Worm (Caenorhabditis elegans) whole organism, young adult: ENCODE measurements around the gene nol-6.

Source experiments
- K12H6.12 ChIP-seq: fragments of 200-800 bp; sonication (Bioruptor generic); optimal IDR thresholded peaks from 2 replicates; lab custom pipeline; 2018; ENCODE audit warnings: mild to moderate bottlenecking, missing genetic modification characterization, missing compliant biosample characterization
- him-1 ChIP-seq: sonication (generic microtip); optimal IDR thresholded peaks from 2 replicates; lab custom pipeline; 2016; ENCODE audit warnings: missing genotype, missing genetic modification reagents, missing genetic modification characterization, missing compliant biosample characterization

- no peak for TF ChIP-seq him-1 (tag; lab: Kevin White, UChicago)
- TF ChIP-seq K12H6.12 (tag; lab: Kevin White, UChicago), result no peak
Measured at ce11 chrII:1400105-1400504, 37.2 kb downstream of the nol-6 start, which contains the start of gene F54D12.1.
